Worm (Caenorhabditis elegans) whole organism, midembryonic: ENCODE results near the gene znfx-1.

Experiments
- T22C8.4 ChIP-seq: fragments of 200-800 bp; sonication (Bioruptor generic); IDR thresholded peaks from 2 replicates; pipeline ENCODE4 v1.3.6; 2022; ENCODE audit warnings: missing genetic modification characterization, missing compliant biosample characterization
- cog-1 ChIP-seq: sonication (generic microtip); optimal IDR thresholded peaks from 2 replicates; lab custom pipeline; 2016; ENCODE audit warnings: missing genetic modification characterization, missing compliant biosample characterization
- flt-1 ChIP-seq: fragments of 200-800 bp; sonication (Bioruptor generic); IDR thresholded peaks from 2 replicates; pipeline ENCODE4 v1.3.6; 2022; ENCODE audit warnings: missing genetic modification characterization, missing compliant biosample characterization
- med-1 ChIP-seq: sonication (generic microtip); optimal IDR thresholded peaks from 2 replicates; lab custom pipeline; 2017; ENCODE audit warnings: missing genetic modification characterization, mild to moderate bottlenecking, missing compliant biosample characterization, antibody characterized with exemption, missing genetic modification reagents; ENCODE audit not compliant: insufficient read depth
- ref-1 ChIP-seq: fragments of 200-800 bp; sonication (Bioruptor generic); conservative IDR thresholded peaks from 2 replicates; pipeline ENCODE4 v1.3.6; 2022; ENCODE audit warnings: missing genetic modification reagents, missing genetic modification characterization, missing compliant biosample characterization
- tab-1 ChIP-seq: fragments of 200-800 bp; sonication (Bioruptor generic); IDR thresholded peaks from 2 replicates; pipeline ENCODE4 v1.3.6; 2022; ENCODE audit warnings: missing genetic modification characterization, missing compliant biosample characterization
- ztf-29 ChIP-seq: fragments of 200-800 bp; sonication (Bioruptor generic); IDR thresholded peaks from 2 replicates; pipeline ENCODE4 v1.3.6; 2022; ENCODE audit warnings: missing genetic modification reagents, missing genetic modification characterization, missing compliant biosample characterization

ce11 chrII:9246648-9247047 is 33.2 kb downstream of the znfx-1 start, which contains the start of gene T26C5.5:
- TF ChIP-seq cog-1 (no peak), ztf-29 (GFP tag; lab: Robert Waterston, UW) (no peak), tab-1 (GFP tag; lab: Robert Waterston, UW) (no peak), med-1 (GFP tag; lab: Kevin White, UChicago) (no peak), flt-1 (GFP tag; lab: Robert Waterston, UW) (no peak), T22C8.4 (GFP tag; lab: Robert Waterston, UW) (no peak), ref-1 (GFP tag; lab: Robert Waterston, UW) (no peak)
